Fruit fly (Drosophila melanogaster): Measurements from ENCODE around the gene Ucp4C.

DNA sequence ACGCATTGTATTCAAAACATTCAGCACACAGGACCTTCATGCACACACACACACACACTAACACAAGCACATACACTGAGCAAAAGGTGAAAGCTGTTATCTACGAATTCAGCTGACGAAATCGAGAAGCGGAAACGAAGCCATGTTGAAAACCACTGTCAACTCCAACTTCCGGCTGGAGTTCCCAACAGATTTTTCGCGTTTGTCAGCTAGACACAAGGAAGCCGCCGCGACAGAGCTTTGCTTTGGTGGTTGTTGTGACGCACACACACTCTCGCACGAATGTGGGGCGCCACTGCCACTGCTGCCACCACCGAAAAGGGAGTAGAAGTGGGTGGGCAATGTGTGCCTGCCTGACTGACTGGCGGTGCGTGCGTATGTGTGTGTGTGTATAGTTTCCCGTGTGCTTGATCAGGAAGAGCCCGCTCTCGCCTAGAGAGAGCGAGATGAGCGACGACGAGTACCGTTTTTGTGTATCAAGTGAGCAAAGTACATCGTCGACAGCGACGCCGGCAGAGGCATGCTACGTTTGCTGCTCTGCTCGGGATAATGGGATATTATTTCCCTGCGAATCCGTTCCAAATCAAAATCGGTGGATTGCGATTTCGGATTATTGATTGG, 29.4 kb downstream of the Ucp4C start:
- TF ChIP-seq insv (optimal IDR thresholded peaks at IDR 0.05) (no peak), psq (optimal IDR thresholded peaks at IDR 0.05) (no peak), ttk (optimal IDR thresholded peaks at IDR 0.05) (no peak), Sin3A (optimal IDR thresholded peaks at IDR 0.05) (no peak), Myc (optimal IDR thresholded peaks at IDR 0.05) (no peak)

Data from Kc167 (cell line).